Worm (Caenorhabditis elegans): ENCODE data around the gene cyp-31A5.

The cyp-31A5 gene

DNA sequence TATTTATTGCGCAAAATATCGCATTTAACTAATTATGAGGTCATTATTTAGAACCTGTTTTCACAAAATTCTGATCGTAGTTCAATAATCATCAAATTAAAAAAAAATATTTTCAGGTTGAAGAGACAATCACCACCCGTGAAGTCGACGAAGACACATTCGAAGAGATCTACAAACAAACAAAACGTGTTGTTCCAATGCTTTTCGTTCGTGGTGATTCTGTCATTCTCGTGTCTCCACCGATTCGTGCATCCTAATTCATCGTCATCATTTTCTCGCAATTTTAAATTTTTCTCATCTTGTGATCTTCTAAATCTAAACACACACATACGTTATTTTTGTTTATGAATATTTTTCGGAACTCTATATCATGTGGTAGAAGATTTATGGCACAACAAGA, 12.3 kb upstream of the cyp-31A5 start:
- TF ChIP-seq T22C8.4 (GFP tag; IDR thresholded peaks at IDR 0.05) (no peak), ztf-23 (GFP tag; IDR thresholded peaks at IDR 0.05) (no peak), cog-1 (tag; optimal IDR thresholded peaks at IDR 0.05) (no peak), flt-1 (GFP tag; IDR thresholded peaks at IDR 0.05) (no peak), klf-2 (GFP tag; conservative IDR thresholded peaks at IDR 0.05) (no peak), tab-1 (GFP tag; IDR thresholded peaks at IDR 0.05) (no peak), med-1 (GFP tag; optimal IDR thresholded peaks at IDR 0.05; ENCODE audit: insufficient read depth) (no peak), ref-1 (GFP tag; conservative IDR thresholded peaks at IDR 0.05) (no peak), ztf-29 (GFP tag; IDR thresholded peaks at IDR 0.05) (no peak)

DNA sequence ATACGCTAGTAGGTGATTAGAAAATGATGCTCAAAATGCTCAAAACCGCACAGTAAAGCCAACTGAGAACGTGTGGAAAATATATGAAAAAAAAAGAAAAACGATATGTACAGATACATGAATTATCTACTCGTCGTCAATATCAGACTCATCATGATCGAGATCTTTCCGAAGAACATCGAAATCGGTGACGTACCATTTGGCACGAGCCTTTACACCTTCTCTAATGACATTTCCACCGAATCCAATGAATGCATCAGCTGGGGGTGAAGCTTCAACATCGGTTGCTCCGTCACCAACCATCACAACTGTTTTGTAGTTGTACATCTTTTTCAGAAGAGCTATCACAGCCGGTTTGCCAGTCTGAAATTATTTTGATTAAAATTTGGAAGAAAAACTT, 11.9 kb upstream of the cyp-31A5 start:
- TF ChIP-seq tab-1 (GFP tag; IDR thresholded peaks at IDR 0.05): no peak
- no peak for TF ChIP-seq cog-1 (tag; optimal IDR thresholded peaks at IDR 0.05)
- no peak for TF ChIP-seq ref-1 (GFP tag; conservative IDR thresholded peaks at IDR 0.05)
- TF ChIP-seq med-1 (GFP tag; optimal IDR thresholded peaks at IDR 0.05; ENCODE audit: insufficient read depth): no peak
- TF ChIP-seq klf-2 (GFP tag; conservative IDR thresholded peaks at IDR 0.05): no peak
- TF ChIP-seq T22C8.4 (GFP tag; IDR thresholded peaks at IDR 0.05): no peak
- no peak for TF ChIP-seq flt-1 (GFP tag; IDR thresholded peaks at IDR 0.05)
- no peak for TF ChIP-seq ztf-29 (GFP tag; IDR thresholded peaks at IDR 0.05)

DNA sequence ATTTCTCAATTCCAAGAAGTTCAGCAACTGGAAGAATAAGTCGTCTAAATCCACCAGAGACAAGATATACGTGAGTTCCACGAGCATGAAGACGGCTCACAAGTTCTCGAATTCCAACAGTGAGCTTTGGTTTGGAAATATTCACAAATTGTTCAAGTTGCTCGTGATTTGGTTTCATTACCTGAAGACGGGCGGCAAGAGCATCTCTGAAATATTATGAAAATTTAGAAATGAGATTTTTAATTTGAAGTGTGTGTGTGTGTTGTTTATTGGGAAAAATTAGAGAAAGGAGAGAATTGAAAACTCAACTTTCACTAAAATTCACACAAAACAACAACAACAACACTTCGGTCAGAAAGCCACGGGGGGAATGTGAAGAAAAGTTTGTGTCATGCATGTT, 10.3 kb upstream of the cyp-31A5 start:
- TF ChIP-seq ref-1 (GFP tag; conservative IDR thresholded peaks at IDR 0.05) (no peak), flt-1 (GFP tag; IDR thresholded peaks at IDR 0.05) (no peak), cog-1 (tag; optimal IDR thresholded peaks at IDR 0.05) (no peak), T22C8.4 (GFP tag; IDR thresholded peaks at IDR 0.05) (no peak), klf-2 (GFP tag; conservative IDR thresholded peaks at IDR 0.05) (no peak), ztf-29 (GFP tag; IDR thresholded peaks at IDR 0.05) (no peak), ztf-23 (GFP tag; IDR thresholded peaks at IDR 0.05) (no peak), tab-1 (GFP tag; IDR thresholded peaks at IDR 0.05) (no peak), med-1 (GFP tag; optimal IDR thresholded peaks at IDR 0.05; ENCODE audit: insufficient read depth) (no peak)

DNA sequence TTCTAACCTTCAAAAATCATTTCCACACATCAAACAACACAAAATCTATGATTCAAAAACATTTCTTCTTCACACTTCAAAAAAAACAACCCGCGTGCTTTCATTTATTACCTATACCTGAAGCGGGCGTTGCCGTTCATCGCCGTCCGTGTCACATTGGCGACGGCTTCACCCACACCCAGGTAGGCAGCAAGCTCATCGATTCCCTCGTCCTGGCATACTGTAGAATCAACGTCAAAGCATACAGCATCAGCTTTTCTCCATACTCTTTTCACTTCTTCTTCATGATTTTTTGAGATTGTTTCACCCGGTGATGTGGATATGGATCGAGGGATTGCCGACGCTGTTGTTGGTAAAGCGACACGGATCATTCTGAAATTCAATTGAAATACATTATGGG, 8.9 kb upstream of the cyp-31A5 start:
- no peak for TF ChIP-seq cog-1 (tag; optimal IDR thresholded peaks at IDR 0.05)
- no peak for TF ChIP-seq T22C8.4 (GFP tag; IDR thresholded peaks at IDR 0.05)
- no peak for TF ChIP-seq klf-2 (GFP tag; conservative IDR thresholded peaks at IDR 0.05)
- no peak for TF ChIP-seq tab-1 (GFP tag; IDR thresholded peaks at IDR 0.05)
- no peak for TF ChIP-seq ref-1 (GFP tag; conservative IDR thresholded peaks at IDR 0.05)
- TF ChIP-seq ztf-23 (GFP tag; IDR thresholded peaks at IDR 0.05): no peak
- TF ChIP-seq ztf-29 (GFP tag; IDR thresholded peaks at IDR 0.05): no peak
- TF ChIP-seq flt-1 (GFP tag; IDR thresholded peaks at IDR 0.05): no peak
- no peak for TF ChIP-seq med-1 (GFP tag; optimal IDR thresholded peaks at IDR 0.05; ENCODE audit: insufficient read depth)

DNA sequence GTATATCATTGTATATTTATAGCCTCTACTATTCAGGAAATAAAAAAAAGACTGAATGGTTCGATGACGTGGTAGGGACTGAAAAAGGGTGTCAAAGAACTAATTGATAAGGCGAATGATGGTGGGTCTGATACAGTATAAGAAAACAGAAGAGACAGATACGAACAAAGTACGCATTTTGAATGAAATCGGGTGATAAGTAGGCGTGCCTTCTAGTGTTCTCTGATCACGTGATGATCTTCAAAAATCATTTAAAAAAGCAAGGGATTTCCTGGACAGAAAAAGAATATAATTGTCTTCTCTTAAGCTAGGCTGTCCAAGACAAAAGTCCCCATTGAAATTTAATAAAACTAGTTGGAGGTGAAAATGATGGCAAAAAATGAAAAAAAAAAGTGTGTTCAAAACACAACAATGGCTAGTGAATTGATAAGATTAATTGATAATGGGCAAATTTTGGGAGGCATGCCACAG, 7.8 kb upstream of the cyp-31A5 start:
- no peak for TF ChIP-seq ztf-23 (GFP tag; IDR thresholded peaks at IDR 0.05)
- TF ChIP-seq klf-2 (GFP tag; conservative IDR thresholded peaks at IDR 0.05): no peak
- TF ChIP-seq ztf-29 (GFP tag; IDR thresholded peaks at IDR 0.05): no peak
- TF ChIP-seq cog-1 (tag; optimal IDR thresholded peaks at IDR 0.05): no peak
- TF ChIP-seq T22C8.4 (GFP tag; IDR thresholded peaks at IDR 0.05): no peak
- no peak for TF ChIP-seq med-1 (GFP tag; optimal IDR thresholded peaks at IDR 0.05; ENCODE audit: insufficient read depth)

DNA sequence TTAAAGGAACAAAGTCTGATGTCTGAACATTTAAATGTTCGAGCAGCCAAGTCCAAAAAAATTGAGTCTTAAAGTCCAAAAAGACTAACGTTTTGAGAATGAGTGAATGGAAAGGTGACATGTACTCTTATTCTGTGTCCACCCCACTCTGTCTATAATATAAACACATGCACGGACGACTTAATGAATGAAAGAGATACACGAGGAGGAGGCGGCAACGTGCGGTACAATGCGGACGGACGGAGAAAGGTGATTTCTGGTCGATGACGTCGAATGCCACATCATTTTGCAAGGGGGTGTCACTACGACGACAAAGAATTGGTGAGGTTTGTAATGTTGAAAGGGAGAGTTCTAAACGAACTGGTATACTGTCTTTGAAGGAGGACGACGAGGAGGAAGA, 6.4 kb upstream of the cyp-31A5 start:
- no peak for TF ChIP-seq flt-1 (GFP tag; IDR thresholded peaks at IDR 0.05)
- no peak for TF ChIP-seq cog-1 (tag; optimal IDR thresholded peaks at IDR 0.05)
- TF ChIP-seq T22C8.4 (GFP tag; IDR thresholded peaks at IDR 0.05): no peak
- TF ChIP-seq ztf-23 (GFP tag; IDR thresholded peaks at IDR 0.05): no peak
- TF ChIP-seq ref-1 (GFP tag; conservative IDR thresholded peaks at IDR 0.05): no peak
- no peak for TF ChIP-seq med-1 (GFP tag; optimal IDR thresholded peaks at IDR 0.05; ENCODE audit: insufficient read depth)
- no peak for TF ChIP-seq klf-2 (GFP tag; conservative IDR thresholded peaks at IDR 0.05)
- TF ChIP-seq tab-1 (GFP tag; IDR thresholded peaks at IDR 0.05): no peak
- no peak for TF ChIP-seq ztf-29 (GFP tag; IDR thresholded peaks at IDR 0.05)

DNA sequence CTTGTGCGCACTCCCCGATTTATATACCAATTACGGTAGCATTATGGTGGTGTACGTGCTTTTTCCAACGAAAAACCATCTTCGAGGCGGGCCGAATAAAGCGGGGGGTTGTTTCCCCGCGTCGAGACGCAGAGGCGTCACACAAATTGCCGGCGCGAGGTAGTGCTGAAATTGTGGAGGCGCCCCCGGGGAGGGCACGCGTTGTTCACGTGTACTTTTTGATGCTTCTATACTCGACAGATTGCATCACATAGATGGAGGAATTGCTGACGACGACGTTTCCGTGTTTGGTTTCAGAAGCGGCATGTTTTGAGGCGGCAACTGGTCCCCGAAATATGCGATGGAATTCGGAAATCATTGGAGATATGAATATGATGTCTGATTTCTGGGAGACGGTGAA, 5.8 kb upstream of the cyp-31A5 start:
- 0 out of 2 replicates have a peak, but pooled peaks have one; percentile 49 for TF ChIP-seq ztf-23 (GFP tag; IDR thresholded peaks at IDR 0.05)
- TF ChIP-seq med-1 (GFP tag; optimal IDR thresholded peaks at IDR 0.05; ENCODE audit: insufficient read depth): no peak

DNA sequence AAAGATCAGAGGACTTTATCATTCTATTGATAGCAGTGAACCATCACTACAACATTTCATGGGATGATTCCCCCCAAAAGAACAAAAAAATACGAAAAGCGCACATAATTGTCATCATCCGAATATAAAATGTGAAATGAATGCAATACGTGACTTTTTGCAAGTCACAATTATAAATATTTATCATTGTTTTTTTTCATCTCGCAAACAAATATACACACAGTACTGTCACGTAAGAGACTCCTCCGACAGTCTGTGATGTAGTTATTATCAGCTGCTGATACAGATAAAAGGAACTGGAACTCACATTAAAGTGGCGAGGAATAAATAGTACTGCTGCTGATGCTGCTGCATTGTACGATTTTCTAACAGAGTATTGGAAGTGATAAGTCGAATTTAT, 4.7 kb upstream of the cyp-31A5 start:
- TF ChIP-seq tab-1 (GFP tag; IDR thresholded peaks at IDR 0.05) (no peak), ztf-23 (GFP tag; IDR thresholded peaks at IDR 0.05) (no peak), ref-1 (GFP tag; conservative IDR thresholded peaks at IDR 0.05) (no peak), flt-1 (GFP tag; IDR thresholded peaks at IDR 0.05) (no peak), T22C8.4 (GFP tag; IDR thresholded peaks at IDR 0.05) (no peak), cog-1 (tag; optimal IDR thresholded peaks at IDR 0.05) (no peak), med-1 (GFP tag; optimal IDR thresholded peaks at IDR 0.05; ENCODE audit: insufficient read depth) (no peak), ztf-29 (GFP tag; IDR thresholded peaks at IDR 0.05) (no peak), klf-2 (GFP tag; conservative IDR thresholded peaks at IDR 0.05) (no peak)

DNA sequence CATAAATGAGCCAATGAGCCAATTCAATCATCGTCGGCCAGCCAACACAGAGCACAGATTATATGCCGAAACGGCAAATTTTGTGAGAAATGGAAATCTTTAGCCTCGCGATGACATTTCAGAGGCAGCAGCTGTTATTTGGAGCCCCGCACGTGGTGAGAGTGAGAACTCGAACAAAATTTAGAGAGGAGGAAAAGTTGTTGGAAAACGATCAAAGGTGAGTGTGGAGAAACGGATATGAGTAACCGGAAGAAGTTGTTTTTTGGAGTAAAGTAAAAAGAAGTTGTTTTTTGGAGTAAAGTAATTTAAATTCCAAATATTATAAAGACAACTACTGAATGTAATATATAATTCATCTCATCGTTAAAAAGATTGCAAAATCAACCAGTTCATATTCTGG, 2.4 kb upstream of the cyp-31A5 start, which contains the start of gene Y62E10A.13:
TSS of gene Y62E10A.13 (minus strand) at position 326 of the 400 bp plus-strand sequence.
- TF ChIP-seq med-1 (GFP tag; optimal IDR thresholded peaks at IDR 0.05; ENCODE audit: insufficient read depth) (no peak), ztf-23 (GFP tag; IDR thresholded peaks at IDR 0.05) (no peak), T22C8.4 (GFP tag; IDR thresholded peaks at IDR 0.05) (no peak), tab-1 (GFP tag; IDR thresholded peaks at IDR 0.05) (no peak), ztf-29 (GFP tag; IDR thresholded peaks at IDR 0.05) (no peak), cog-1 (tag; optimal IDR thresholded peaks at IDR 0.05) (no peak), klf-2 (GFP tag; conservative IDR thresholded peaks at IDR 0.05) (no peak), ref-1 (GFP tag; conservative IDR thresholded peaks at IDR 0.05) (no peak), flt-1 (GFP tag; IDR thresholded peaks at IDR 0.05) (no peak)

DNA sequence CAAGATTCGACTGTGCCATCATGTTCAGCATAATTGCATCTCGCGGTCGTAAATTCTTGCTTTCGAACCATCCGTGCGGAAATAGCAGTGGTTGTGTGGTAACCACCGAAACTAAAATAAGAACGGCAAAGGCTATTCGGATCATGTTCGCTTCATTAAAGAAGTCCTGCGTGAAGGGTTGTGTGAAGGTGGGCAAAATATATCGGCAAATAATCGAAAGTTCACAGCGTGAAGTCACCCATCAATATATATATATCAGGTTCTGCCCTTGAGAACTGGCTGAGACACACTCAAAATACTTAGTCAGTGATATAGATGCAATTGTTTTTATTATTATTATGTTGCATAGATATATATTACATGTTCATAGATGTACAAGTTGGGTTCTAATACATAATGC, 6.9 kb downstream of the cyp-31A5 start, which contains the start of gene Y62E10A.19:
TSS of gene Y62E10A.19 (minus strand) at position 289 of the 400 bp plus-strand sequence.
- TF ChIP-seq flt-1 (GFP tag; IDR thresholded peaks at IDR 0.05): no peak
- TF ChIP-seq tab-1 (GFP tag; IDR thresholded peaks at IDR 0.05): no peak
- TF ChIP-seq cog-1 (tag; optimal IDR thresholded peaks at IDR 0.05): no peak
- TF ChIP-seq ztf-29 (GFP tag; IDR thresholded peaks at IDR 0.05): no peak
- no peak for TF ChIP-seq ztf-23 (GFP tag; IDR thresholded peaks at IDR 0.05)
- no peak for TF ChIP-seq med-1 (GFP tag; optimal IDR thresholded peaks at IDR 0.05; ENCODE audit: insufficient read depth)
- TF ChIP-seq T22C8.4 (GFP tag; IDR thresholded peaks at IDR 0.05): no peak

All from whole organism, midembryonic.